Fruit fly (Drosophila melanogaster): ENCODE data around the gene CG5808.

DNA sequence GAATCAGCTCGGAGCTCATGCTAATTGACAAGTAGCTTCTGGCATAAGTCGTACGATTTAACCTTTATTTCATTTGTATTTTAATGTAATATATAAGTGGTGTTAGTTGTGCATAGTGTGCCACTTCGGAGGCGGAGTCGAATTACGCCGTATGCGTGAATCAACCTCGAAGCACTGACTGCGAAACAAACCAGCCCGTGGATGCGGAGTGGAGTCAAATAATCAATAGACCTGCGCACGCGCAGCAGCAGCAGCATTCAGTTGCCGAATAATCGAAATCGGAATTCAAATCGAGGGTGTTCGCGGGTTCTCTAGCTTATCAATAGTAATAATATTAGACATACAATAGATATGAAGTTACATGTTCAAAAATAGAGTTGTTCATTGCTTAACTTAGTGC lies 11.4 kb upstream of the CG5808 start, which contains the start of gene RabX4:
- no peak for TF ChIP-seq CG8478 (optimal IDR thresholded peaks at IDR 0.05)
- TF ChIP-seq CTCF (optimal IDR thresholded peaks at IDR 0.05), result no peak

All from S2 (cell line).